Worm (Caenorhabditis elegans): ENCODE data around the gene str-228.

Gene str-228

ce11 chrV:3470782-3471181, 39.2 kb upstream of the str-228 start, which contains the start of gene srbc-29:
srbc-29 (minus strand) TSS chrV:3470882.
- TF ChIP-seq nhr-84 (tag; optimal IDR thresholded peaks at IDR 0.05) (no peak), C34B4.2 (tag; optimal IDR thresholded peaks at IDR 0.05) (no peak), sptf-1 (tag; optimal IDR thresholded peaks at IDR 0.05) (no peak), nhr-76 (tag; optimal IDR thresholded peaks at IDR 0.05) (no peak), lin-35 (GFP tag; optimal IDR thresholded peaks at IDR 0.05) (no peak), C04F5.9 (tag; optimal IDR thresholded peaks at IDR 0.05) (no peak), zag-1 (tag; optimal IDR thresholded peaks at IDR 0.05) (no peak), mep-1 (tag; optimal IDR thresholded peaks at IDR 0.05) (no peak), fkh-10 (GFP tag; optimal IDR thresholded peaks at IDR 0.05) (no peak), nhr-47 (tag; optimal IDR thresholded peaks at IDR 0.05) (no peak), ztf-11 (tag; optimal IDR thresholded peaks at IDR 0.05) (no peak), dsc-1 (tag; optimal IDR thresholded peaks at IDR 0.05) (no peak), nhr-85 (tag) (no peak), fkh-8 (tag; optimal IDR thresholded peaks at IDR 0.05) (no peak), aly-2 (tag; optimal IDR thresholded peaks at IDR 0.05) (no peak), hlh-17 (GFP tag; optimal IDR thresholded peaks at IDR 0.05; ENCODE audit: borderline replicate concordance) (no peak), F16B12.6 (tag; optimal IDR thresholded peaks at IDR 0.05) (no peak)

DNA sequence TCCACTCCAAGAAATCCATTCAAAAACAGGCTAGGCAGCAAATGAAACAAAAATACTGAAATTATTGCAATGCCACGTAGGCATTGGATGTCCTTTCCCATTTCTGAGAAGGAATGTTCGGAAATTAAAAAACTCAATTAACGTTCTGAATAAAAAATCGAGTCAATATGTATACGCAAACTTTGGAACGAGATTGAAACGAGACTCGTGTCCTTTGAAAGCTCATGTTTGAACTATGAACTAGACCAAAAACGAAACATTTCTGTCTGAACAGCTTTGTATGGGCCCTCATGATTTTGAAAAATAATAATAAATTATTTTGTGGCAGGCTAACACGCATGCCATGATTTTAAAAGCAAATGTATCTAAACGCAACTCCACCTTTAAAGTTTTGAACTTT, 35.0 kb upstream of the str-228 start, which contains the start of gene oac-2:
Gene oac-2, minus strand, starts transcription at position 101 of the 400 bp plus-strand sequence.
- TF ChIP-seq snpc-4 (tag; optimal IDR thresholded peaks at IDR 0.05) (no peak), ceh-82 (tag; optimal IDR thresholded peaks at IDR 0.05) (no peak), nhr-47 (tag; optimal IDR thresholded peaks at IDR 0.05) (no peak), ama-1 (optimal IDR thresholded peaks at IDR 0.05) (no peak), blmp-1 (tag; optimal IDR thresholded peaks at IDR 0.05) (no peak), Y116A8C.19 (tag; optimal IDR thresholded peaks at IDR 0.05; ENCODE audit: borderline replicate concordance) (no peak), fkh-10 (GFP tag; optimal IDR thresholded peaks at IDR 0.05) (no peak), lir-3 (tag; optimal IDR thresholded peaks at IDR 0.05; ENCODE audit: poor library complexity) (no peak), vab-15 (tag; optimal IDR thresholded peaks at IDR 0.05) (no peak), aha-1 (tag; optimal IDR thresholded peaks at IDR 0.05) (no peak), lin-15B (tag; optimal IDR thresholded peaks at IDR 0.05) (no peak), sup-37 (GFP tag; optimal IDR thresholded peaks at IDR 0.05) (no peak), nhr-77 (tag; optimal IDR thresholded peaks at IDR 0.05) (no peak), nhr-76 (tag; optimal IDR thresholded peaks at IDR 0.05) (no peak), nhr-90 (tag; optimal IDR thresholded peaks at IDR 0.05; ENCODE audit: poor library complexity) (no peak), ets-5 (GFP tag; IDR thresholded peaks at IDR 0.05) (no peak), nhr-71 (tag; optimal IDR thresholded peaks at IDR 0.05) (no peak)

ce11 chrV:3476228-3476627, 33.8 kb upstream of the str-228 start:
- no peak for TF ChIP-seq ets-5 (GFP tag; IDR thresholded peaks at IDR 0.05)
- TF ChIP-seq lin-35 (GFP tag; optimal IDR thresholded peaks at IDR 0.05), result no peak
- TF ChIP-seq elt-3 (tag; optimal IDR thresholded peaks at IDR 0.05), result no peak
- TF ChIP-seq ceh-82 (tag; optimal IDR thresholded peaks at IDR 0.05), result no peak
- TF ChIP-seq alr-1 (tag; optimal IDR thresholded peaks at IDR 0.05; ENCODE audit: borderline replicate concordance), result no peak
- TF ChIP-seq C16A3.4 (tag; optimal IDR thresholded peaks at IDR 0.05), result no peak

ce11 chrV:3477496-3477895, 32.5 kb upstream of the str-228 start, which contains the start of gene srbc-31:
srbc-31 (minus strand) TSS chrV:3477596.
- no peak for TF ChIP-seq efl-1 (optimal IDR thresholded peaks at IDR 0.05)
- peak in 1 of 2 experiments; percentile 68 for TF ChIP-seq efl-1 (GFP tag; optimal IDR thresholded peaks at IDR 0.05 in 1 of 2)
- TF ChIP-seq C34B4.2 (tag; optimal IDR thresholded peaks at IDR 0.05), result no peak

ce11 chrV:3480346-3480745, 29.6 kb upstream of the str-228 start, which contains the start of gene srbc-30:
srbc-30 (minus strand) TSS chrV:3480446.
- TF ChIP-seq efl-1 (optimal IDR thresholded peaks at IDR 0.05) (no peak), efl-1 (GFP tag; optimal IDR thresholded peaks at IDR 0.05 in 1 of 2) (peak in 1 of 2 experiments; percentile 9), unc-98 (GFP tag; IDR thresholded peaks at IDR 0.05) (no peak)

Measured in whole organism, L1 larva.